Worm (Caenorhabditis elegans): ENCODE data around the gene Y66D12A.30.
A peak's percentile ranks its signal among the peaks of the same experiment; 100 is the strongest.

Y66D12A.30 gene

DNA sequence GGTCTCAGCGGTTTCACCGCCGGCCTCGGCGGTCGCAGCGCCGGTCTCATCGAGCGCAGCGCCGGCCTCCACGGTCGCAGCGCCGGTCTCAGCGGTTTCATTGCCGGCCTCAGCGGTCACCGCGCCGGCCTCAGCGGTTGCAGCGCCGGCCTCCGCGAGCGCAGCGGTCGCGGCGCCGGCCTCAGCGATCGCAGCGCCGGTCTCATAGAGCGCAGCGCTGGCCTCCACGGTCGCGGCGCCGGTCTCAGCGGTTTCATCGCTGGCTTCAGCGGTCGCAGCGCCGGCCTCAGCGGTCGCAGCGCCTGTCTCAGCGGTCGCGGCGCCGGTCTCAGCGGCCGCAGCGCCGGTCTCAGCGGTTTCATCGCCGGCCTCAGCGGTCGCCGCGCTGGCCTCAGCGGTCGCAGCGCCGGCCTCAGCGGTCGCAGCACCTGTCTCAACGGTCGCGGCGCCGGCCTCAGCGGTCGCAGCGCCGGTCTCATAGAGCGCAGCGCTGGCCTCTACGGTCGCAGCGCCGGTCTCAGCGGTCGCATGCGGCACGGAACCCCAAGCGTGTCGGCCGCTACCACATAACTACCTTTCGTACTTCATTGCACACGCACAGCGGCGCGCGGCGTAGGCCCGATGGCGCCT is 2.1 kb downstream of the Y66D12A.30 start:
- no peak for TF ChIP-seq dmd-4 (tag; optimal IDR thresholded peaks at IDR 0.05; ENCODE audit: borderline replicate concordance)
- no peak for TF ChIP-seq ceh-31 (tag; optimal IDR thresholded peaks at IDR 0.05)
- no peak for TF ChIP-seq madf-2 (tag; optimal IDR thresholded peaks at IDR 0.05)
- TF ChIP-seq ceh-2 (tag; optimal IDR thresholded peaks at IDR 0.05) = no peak
- TF ChIP-seq ceh-45 (GFP tag; IDR thresholded peaks at IDR 0.05) = no peak
- TF ChIP-seq ceh-18 (tag; optimal IDR thresholded peaks at IDR 0.05) = no peak
- TF ChIP-seq elt-4 (tag; optimal IDR thresholded peaks at IDR 0.05) = peak; percentile 73
- no peak for TF ChIP-seq pros-1 (tag; optimal IDR thresholded peaks at IDR 0.05)

DNA sequence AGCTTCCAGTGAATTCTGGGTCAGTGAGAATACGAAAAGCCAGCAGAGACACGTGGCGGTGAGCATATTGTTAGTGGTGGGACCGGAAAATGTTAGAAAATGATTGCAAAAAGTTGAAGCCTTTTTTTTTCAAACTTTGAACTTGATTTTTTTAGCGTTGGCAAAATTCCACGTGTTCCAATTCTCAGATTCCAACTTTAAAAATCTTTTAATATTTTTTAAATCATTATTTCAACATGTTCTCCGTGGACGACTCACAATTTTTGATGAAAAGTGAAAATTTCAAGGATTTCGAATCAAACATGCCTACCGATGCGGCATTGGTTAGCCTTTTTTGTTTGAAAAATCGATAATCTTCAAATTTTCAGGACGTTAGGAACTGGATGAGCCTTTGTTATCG is 2.7 kb downstream of the Y66D12A.30 start, which contains the start of the genes Y66A7A.9 and Y66A7A.4:
Y66A7A.9 (minus strand) TSS at position 101 of the 400 bp plus-strand sequence.
Y66A7A.4 (plus strand) TSS at position 237 of the 400 bp plus-strand sequence.
- no peak for TF ChIP-seq nhr-232 (tag; optimal IDR thresholded peaks at IDR 0.05)
- no peak for TF ChIP-seq pros-1 (tag; optimal IDR thresholded peaks at IDR 0.05)
- no peak for TF ChIP-seq syd-9 (tag; optimal IDR thresholded peaks at IDR 0.05)
- no peak for TF ChIP-seq nfya-1 (tag; optimal IDR thresholded peaks at IDR 0.05)
- TF ChIP-seq unc-55 (GFP tag; optimal IDR thresholded peaks at IDR 0.05) = no peak

DNA sequence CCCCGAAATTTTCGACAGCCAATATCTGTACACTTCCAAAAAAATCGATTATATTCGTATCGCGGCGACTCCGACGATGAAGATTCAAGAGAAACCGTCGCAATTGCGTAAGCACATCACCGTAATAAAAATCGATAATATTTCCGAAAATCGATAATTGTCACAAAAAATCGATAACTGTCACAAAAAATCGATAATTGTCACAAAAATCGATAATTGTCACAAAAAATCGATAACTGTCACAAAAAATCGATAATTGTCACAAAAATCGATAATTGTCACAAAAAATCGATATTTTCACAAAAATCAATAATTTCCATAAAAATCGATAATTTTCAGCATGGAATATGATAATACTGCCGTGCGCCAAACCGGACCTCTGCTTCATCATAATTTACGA is 4.7 kb downstream of the Y66D12A.30 start:
- peak; percentile 73 for TF ChIP-seq ceh-48 (tag; optimal IDR thresholded peaks at IDR 0.05)

DNA sequence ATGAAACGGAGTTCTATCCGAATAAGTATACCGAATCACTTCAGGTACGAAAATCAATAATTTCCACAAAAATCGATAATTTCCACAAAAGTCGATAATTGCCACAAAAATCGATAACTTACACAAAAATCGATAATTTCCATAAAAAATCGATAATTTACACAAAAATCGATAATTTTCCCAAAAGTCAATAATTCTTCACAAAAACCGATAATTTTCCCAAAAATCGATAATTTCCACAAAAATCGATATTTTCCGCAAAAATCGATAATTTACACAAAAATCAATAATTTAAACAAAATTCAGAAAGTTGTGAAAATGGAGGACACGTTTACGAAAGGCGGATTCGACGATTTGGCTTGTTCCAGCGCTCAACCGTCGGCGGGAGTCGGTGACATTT is 5.2 kb downstream of the Y66D12A.30 start:
- TF ChIP-seq ets-4 (tag; optimal IDR thresholded peaks at IDR 0.05) (no peak), ceh-48 (tag; optimal IDR thresholded peaks at IDR 0.05) (peak; percentile 97)

DNA sequence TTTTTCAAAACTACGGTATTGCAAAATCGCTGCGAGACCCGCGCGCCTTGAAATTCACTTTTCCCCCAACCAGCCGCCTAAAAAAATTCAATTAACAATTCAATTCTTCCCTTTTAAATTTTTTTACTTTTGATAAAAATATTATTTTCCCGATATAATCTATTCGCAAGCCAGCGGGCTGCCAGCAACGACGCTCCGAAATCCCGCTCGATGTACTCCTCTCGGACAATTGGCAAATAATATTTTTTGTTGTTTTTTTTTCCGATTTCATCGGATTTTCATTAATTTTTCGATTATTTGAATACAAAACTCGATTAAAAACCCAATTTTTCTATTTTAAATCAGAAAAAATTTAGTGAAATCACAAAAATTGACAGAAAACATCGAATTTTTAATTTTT is 6.1 kb downstream of the Y66D12A.30 start:
- no peak for TF ChIP-seq C38D4.7 (GFP tag; optimal IDR thresholded peaks at IDR 0.05)
- TF ChIP-seq nhr-232 (tag; optimal IDR thresholded peaks at IDR 0.05) = no peak
- no peak for TF ChIP-seq lim-6 (tag; optimal IDR thresholded peaks at IDR 0.05)
- no peak for TF ChIP-seq madf-2 (tag; optimal IDR thresholded peaks at IDR 0.05)
- no peak for TF ChIP-seq hlh-8 (tag; optimal IDR thresholded peaks at IDR 0.05)
- TF ChIP-seq ceh-22 (tag; optimal IDR thresholded peaks at IDR 0.05) = no peak

DNA sequence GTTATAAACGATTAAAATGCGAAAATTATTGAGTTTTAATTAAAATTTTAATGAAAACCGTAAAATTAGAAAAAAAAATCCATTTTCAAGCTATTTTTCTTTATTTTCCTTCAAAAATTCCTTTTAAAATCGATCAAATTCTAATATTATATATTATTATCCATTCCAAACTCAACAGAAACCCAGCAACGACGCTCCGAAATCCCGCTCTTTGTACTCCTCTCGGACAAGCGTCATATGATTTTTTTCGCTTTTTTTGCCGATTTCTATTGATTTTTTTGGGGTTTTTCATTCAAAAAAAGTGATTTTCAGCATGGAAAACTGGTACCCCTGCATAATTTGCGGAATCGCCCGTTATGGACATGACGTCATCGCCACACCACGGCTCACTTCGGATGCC is 6.8 kb downstream of the Y66D12A.30 start, which contains the start of gene ceh-91:
ceh-91 (plus strand) TSS at position 301 of the 400 bp plus-strand sequence.
- no peak for TF ChIP-seq K02D7.2 (tag; optimal IDR thresholded peaks at IDR 0.05)
- TF ChIP-seq pros-1 (tag; optimal IDR thresholded peaks at IDR 0.05) = no peak
- TF ChIP-seq lim-6 (tag; optimal IDR thresholded peaks at IDR 0.05) = no peak
- no peak for TF ChIP-seq dve-1 (tag; optimal IDR thresholded peaks at IDR 0.05)
- no peak for TF ChIP-seq ahr-1 (tag; optimal IDR thresholded peaks at IDR 0.05)
- TF ChIP-seq ceh-19 (GFP tag; optimal IDR thresholded peaks at IDR 0.05) = no peak
- no peak for TF ChIP-seq zip-5 (tag; optimal IDR thresholded peaks at IDR 0.05)
- TF ChIP-seq pax-1 (tag; optimal IDR thresholded peaks at IDR 0.05) = no peak
- TF ChIP-seq nhr-232 (tag; optimal IDR thresholded peaks at IDR 0.05) = no peak
- no peak for TF ChIP-seq ceh-9 (tag; optimal IDR thresholded peaks at IDR 0.05)
- no peak for TF ChIP-seq sox-4 (tag; optimal IDR thresholded peaks at IDR 0.05)
- TF ChIP-seq mec-3 (tag; optimal IDR thresholded peaks at IDR 0.05; ENCODE audit: borderline replicate concordance) = no peak
- TF ChIP-seq unc-3 (GFP tag; conservative IDR thresholded peaks at IDR 0.05) = no peak
- no peak for TF ChIP-seq unc-3 (tag; optimal IDR thresholded peaks at IDR 0.05)
- TF ChIP-seq fax-1 (tag; optimal IDR thresholded peaks at IDR 0.05) = no peak
- no peak for TF ChIP-seq pha-4 (tag; optimal IDR thresholded peaks at IDR 0.05)
- TF ChIP-seq ceh-6 (GFP tag; optimal IDR thresholded peaks at IDR 0.05) = no peak
- TF ChIP-seq tbx-2 (tag; optimal IDR thresholded peaks at IDR 0.05) = no peak
- TF ChIP-seq unc-55 (GFP tag; optimal IDR thresholded peaks at IDR 0.05) = no peak

Data from whole organism, late embryonic.